Worm (Caenorhabditis elegans): ENCODE measurements around the gene W10G11.2.

- no peak for TF ChIP-seq nhr-10 (tag; optimal IDR thresholded peaks at IDR 0.05)
- TF ChIP-seq nhr-6 (tag; optimal IDR thresholded peaks at IDR 0.05) = no peak
- no peak for TF ChIP-seq nhr-11 (tag; optimal IDR thresholded peaks at IDR 0.05)
- TF ChIP-seq nhr-77 (tag; optimal IDR thresholded peaks at IDR 0.05) = no peak
- TF ChIP-seq T26A8.4 (GFP tag; IDR thresholded peaks at IDR 0.05) = no peak
- TF ChIP-seq ZK546.5 (tag; optimal IDR thresholded peaks at IDR 0.05) = no peak
- no peak for TF ChIP-seq T20F7.1 (GFP tag; optimal IDR thresholded peaks at IDR 0.05)
- no peak for TF ChIP-seq F49E8.2 (tag; optimal IDR thresholded peaks at IDR 0.05; ENCODE audit: borderline replicate concordance)
- no peak for TF ChIP-seq ama-1 (optimal IDR thresholded peaks at IDR 0.05)
- TF ChIP-seq ctbp-1 (GFP tag; IDR thresholded peaks at IDR 0.05) = no peak
- no peak for TF ChIP-seq vab-7 (GFP tag; IDR thresholded peaks at IDR 0.05)
- no peak for TF ChIP-seq egl-43 (GFP tag; IDR thresholded peaks at IDR 0.05)
- TF ChIP-seq F10B5.3 (tag; optimal IDR thresholded peaks at IDR 0.05) = no peak
- no peak for TF ChIP-seq lin-15B (tag; optimal IDR thresholded peaks at IDR 0.05)
These were observed 7.7 kb upstream of the W10G11.2 start, which contains the start of gene clec-127 for ce11 chrII:3569118-3569517.

All from whole organism, L4 larva.